Fruit fly (Drosophila melanogaster) whole organism, embryonic: ENCODE data around the gene PIG-U.

Experiments
- Bdp1 ChIP-seq: fragments of 200-800 bp; sonication (Bioruptor generic); optimal IDR thresholded peaks from 3 replicates; lab custom pipeline; 2016; ENCODE audit warnings: missing biosample characterization, missing genetic modification characterization
- Bgb ChIP-seq: fragments of 200-800 bp; sonication (Bioruptor generic); IDR thresholded peaks from 2 replicates; pipeline ENCODE4 v1.3.6; 2022; ENCODE audit warnings: missing biosample characterization, missing genetic modification characterization; ENCODE audit not compliant: partially characterized antibody
- CG13287 ChIP-seq: fragments of 200-800 bp; sonication (Bioruptor generic); IDR thresholded peaks from 2 replicates; pipeline ENCODE4 v1.3.6; 2022; ENCODE audit warnings: missing biosample characterization, missing genetic modification characterization; ENCODE audit not compliant: partially characterized antibody
- CG1603 ChIP-seq: fragments of 200-800 bp; sonication (Bioruptor generic); optimal IDR thresholded peaks from 2 replicates; lab custom pipeline; 2019; ENCODE audit warnings: missing biosample characterization, mild to moderate bottlenecking, missing genetic modification characterization, moderate library complexity
- CG16813 ChIP-seq: fragments of 200-800 bp; sonication (Bioruptor generic); IDR thresholded peaks from 3 replicates; pipeline ENCODE4 v1.3.6; 2022; ENCODE audit warnings: missing biosample characterization, missing genetic modification characterization; ENCODE audit not compliant: partially characterized antibody
- CG17568 ChIP-seq: fragments of 200-800 bp; sonication (Bioruptor generic); optimal IDR thresholded peaks from 2 replicates; lab custom pipeline; 2018; ENCODE audit warnings: missing biosample characterization, mild to moderate bottlenecking, missing genetic modification characterization, moderate library complexity
- CG30403 ChIP-seq: fragments of 200-800 bp; sonication (Bioruptor generic); optimal IDR thresholded peaks from 3 replicates; lab custom pipeline; 2016; ENCODE audit warnings: missing biosample characterization, missing genetic modification characterization
- CG31365 ChIP-seq: fragments of 200-800 bp; sonication (Bioruptor generic); optimal IDR thresholded peaks from 2 replicates; lab custom pipeline; 2018; ENCODE audit warnings: missing biosample characterization, mild to moderate bottlenecking, missing genetic modification characterization
- CG3281 ChIP-seq: fragments of 200-800 bp; sonication (Bioruptor generic); optimal IDR thresholded peaks from 3 replicates; lab custom pipeline; 2017; ENCODE audit warnings: missing biosample characterization, mild to moderate bottlenecking, missing genetic modification characterization
- CG33213 ChIP-seq: fragments of 200-800 bp; sonication (Bioruptor generic); optimal IDR thresholded peaks from 3 replicates; lab custom pipeline; 2016; ENCODE audit warnings: missing biosample characterization, missing genetic modification characterization
- CG34224 ChIP-seq: fragments of 200-800 bp; sonication (Bioruptor generic); IDR thresholded peaks from 3 replicates; pipeline ENCODE4 v1.3.6; 2022; ENCODE audit warnings: missing biosample characterization, missing genetic modification characterization; ENCODE audit not compliant: partially characterized antibody
- CG34376 ChIP-seq: fragments of 200-800 bp; sonication (Bioruptor generic); optimal IDR thresholded peaks from 2 replicates; lab custom pipeline; 2018; ENCODE audit warnings: missing biosample characterization, mild to moderate bottlenecking, missing genetic modification characterization
- CG43689 ChIP-seq: fragments of 200-800 bp; sonication (Bioruptor generic); IDR thresholded peaks from 2 replicates; pipeline ENCODE4 v1.3.6; 2022; ENCODE audit warnings: missing biosample characterization, missing genetic modification characterization
- CG4730 ChIP-seq: fragments of 200-800 bp; sonication (Bioruptor generic); IDR thresholded peaks from 2 replicates; pipeline ENCODE4 v1.3.6; 2022; ENCODE audit warnings: missing biosample characterization, missing genetic modification characterization
- CG5245 ChIP-seq: fragments of 200-800 bp; sonication (Bioruptor generic); optimal IDR thresholded peaks from 3 replicates; lab custom pipeline; 2016; ENCODE audit warnings: missing biosample characterization, missing genetic modification characterization
- CG7839 ChIP-seq: fragments of 200-800 bp; sonication (Bioruptor generic); optimal IDR thresholded peaks from 3 replicates; lab custom pipeline; 2018; ENCODE audit warnings: missing biosample characterization, mild to moderate bottlenecking, missing genetic modification characterization, moderate library complexity
- CTCF ChIP-seq: fragments of 200-800 bp; sonication (Bioruptor generic); optimal IDR thresholded peaks from 2 replicates; lab custom pipeline; 2017; ENCODE audit warnings: missing biosample characterization, mild to moderate bottlenecking, missing genetic modification characterization, moderate library complexity
- Dll ChIP-seq: fragments of 200-800 bp; sonication (Bioruptor generic); IDR thresholded peaks from 4 replicates; pipeline ENCODE4 v1.3.6; 2022; ENCODE audit warnings: missing biosample characterization, missing genetic modification characterization; ENCODE audit not compliant: partially characterized antibody
- Doc3 ChIP-seq: fragments of 200-800 bp; sonication (Bioruptor generic); IDR thresholded peaks from 3 replicates; pipeline ENCODE4 v1.3.6; 2022; ENCODE audit warnings: missing biosample characterization, missing genetic modification characterization; ENCODE audit not compliant: partially characterized antibody
- Dref ChIP-seq: fragments of 200-800 bp; sonication (Bioruptor generic); IDR thresholded peaks from 2 replicates; pipeline ENCODE4 v1.3.6; 2022; ENCODE audit warnings: missing biosample characterization, missing genetic modification characterization
- Fer1 ChIP-seq: fragments of 200-800 bp; sonication (Bioruptor generic); optimal IDR thresholded peaks from 2 replicates; lab custom pipeline; 2017; ENCODE audit warnings: missing biosample characterization, mild to moderate bottlenecking, missing genetic modification characterization
- HLH4C ChIP-seq: fragments of 200-800 bp; sonication (Bioruptor generic); IDR thresholded peaks from 3 replicates; pipeline ENCODE4 v1.3.6; 2022; ENCODE audit warnings: missing biosample characterization, missing genetic modification characterization; ENCODE audit not compliant: partially characterized antibody
- HmgZ ChIP-seq: fragments of 200-800 bp; sonication (Bioruptor generic); optimal IDR thresholded peaks from 2 replicates; lab custom pipeline; 2018; ENCODE audit warnings: missing biosample characterization, mild to moderate bottlenecking, missing genetic modification characterization
- Hmx ChIP-seq: fragments of 200-800 bp; sonication (Bioruptor generic); optimal IDR thresholded peaks from 2 replicates; lab custom pipeline; 2016; ENCODE audit warnings: missing biosample characterization, missing genetic modification characterization
- MBD-R2 ChIP-seq: fragments of 200-800 bp; sonication (Bioruptor generic); IDR thresholded peaks from 2 replicates; pipeline ENCODE4 v1.3.6; 2022; ENCODE audit warnings: missing biosample characterization, missing genetic modification characterization
- Oli ChIP-seq: fragments of 200-800 bp; sonication (Bioruptor generic); optimal IDR thresholded peaks from 2 replicates; lab custom pipeline; 2018; ENCODE audit warnings: missing biosample characterization, mild to moderate bottlenecking, missing genetic modification characterization, moderate library complexity
- Opbp ChIP-seq: fragments of 200-800 bp; sonication (Bioruptor generic); IDR thresholded peaks from 3 replicates; pipeline ENCODE4 v1.3.6; 2022; ENCODE audit warnings: missing biosample characterization, missing genetic modification characterization; ENCODE audit not compliant: partially characterized antibody
- Scr ChIP-seq: fragments of 200-800 bp; sonication (Bioruptor generic); IDR thresholded peaks from 2 replicates; pipeline ENCODE4 v1.3.6; 2022; ENCODE audit warnings: missing biosample characterization, missing genetic modification characterization; ENCODE audit not compliant: partially characterized antibody
- Sry-β ChIP-seq: fragments of 200-800 bp; sonication (Bioruptor generic); optimal IDR thresholded peaks from 2 replicates; lab custom pipeline; 2018; ENCODE audit warnings: missing biosample characterization, mild to moderate bottlenecking, missing genetic modification characterization, moderate library complexity
- abd-A ChIP-seq: fragments of 200-800 bp; sonication (Bioruptor generic); optimal IDR thresholded peaks from 3 replicates; lab custom pipeline; 2019; ENCODE audit warnings: missing biosample characterization, mild to moderate bottlenecking, missing genetic modification characterization, moderate library complexity
- amos ChIP-seq: fragments of 200-800 bp; sonication (Bioruptor generic); IDR thresholded peaks from 2 replicates; pipeline ENCODE4 v1.3.6; 2022; ENCODE audit warnings: missing biosample characterization, missing genetic modification characterization; ENCODE audit not compliant: partially characterized antibody
- ato ChIP-seq: fragments of 200-800 bp; sonication (Bioruptor generic); IDR thresholded peaks from 2 replicates; pipeline ENCODE4 v1.3.6; 2022; ENCODE audit warnings: missing biosample characterization, missing genetic modification characterization; ENCODE audit not compliant: partially characterized antibody
- bowl ChIP-seq: fragments of 200-800 bp; sonication (Bioruptor generic); IDR thresholded peaks from 2 replicates; pipeline ENCODE4 v1.3.6; 2022; ENCODE audit warnings: missing biosample characterization, missing genetic modification characterization
- ci ChIP-seq: fragments of 200-800 bp; sonication (Bioruptor generic); IDR thresholded peaks from 3 replicates; pipeline ENCODE4 v1.3.6; 2022; ENCODE audit warnings: missing biosample characterization, missing genetic modification characterization
- fu2 ChIP-seq: fragments of 200-800 bp; sonication (Bioruptor generic); optimal IDR thresholded peaks from 2 replicates; lab custom pipeline; 2016; ENCODE audit warnings: missing biosample characterization, missing genetic modification characterization
- gcm ChIP-seq: fragments of 200-800 bp; sonication (Bioruptor generic); optimal IDR thresholded peaks from 2 replicates; lab custom pipeline; 2019; ENCODE audit warnings: missing biosample characterization, mild to moderate bottlenecking, missing genetic modification characterization, moderate library complexity
- grn ChIP-seq: fragments of 200-800 bp; sonication (Bioruptor generic); optimal IDR thresholded peaks from 3 replicates; lab custom pipeline; 2017; ENCODE audit warnings: missing biosample characterization, missing genetic modification characterization
- hbn ChIP-seq: fragments of 200-800 bp; sonication (Bioruptor generic); IDR thresholded peaks from 2 replicates; pipeline ENCODE4 v1.3.6; 2022; ENCODE audit warnings: missing biosample characterization, missing genetic modification characterization; ENCODE audit not compliant: partially characterized antibody
- knrl ChIP-seq: fragments of 200-800 bp; sonication (Bioruptor generic); IDR thresholded peaks from 3 replicates; pipeline ENCODE4 v1.3.6; 2022; ENCODE audit warnings: missing biosample characterization, missing genetic modification characterization; ENCODE audit not compliant: partially characterized antibody
- mld ChIP-seq: fragments of 200-800 bp; sonication (Bioruptor generic); IDR thresholded peaks from 3 replicates; pipeline ENCODE4 v1.3.6; 2022; ENCODE audit warnings: missing biosample characterization, missing genetic modification characterization; ENCODE audit not compliant: partially characterized antibody
- pan ChIP-seq, 4 experiments: fragments of >200 bp in 3 of 4; fragments of 200-800 bp in 1 of 4; sonication (Bioruptor generic) in 1 of 4; optimal IDR thresholded peaks in 3 of 4; IDR thresholded peaks in 1 of 4; 2 replicates each; pipeline versions ENCODE4 v1.3.6 to Lab custom; 2017 to 2022; ENCODE audit warnings: missing biosample characterization in 2 of 4, missing genetic modification characterization in 2 of 4, mixed read lengths in 1 of 4
- rib ChIP-seq: fragments of 200-800 bp; sonication (Bioruptor generic); IDR thresholded peaks from 2 replicates; pipeline ENCODE4 v1.3.6; 2022; ENCODE audit warnings: missing biosample characterization, missing genetic modification characterization
- ro ChIP-seq: fragments of 200-800 bp; sonication (Bioruptor generic); IDR thresholded peaks from 2 replicates; pipeline ENCODE4 v1.3.6; 2022; ENCODE audit warnings: missing biosample characterization, missing genetic modification characterization
- slp2 ChIP-seq: fragments of 200-800 bp; sonication (Bioruptor generic); optimal IDR thresholded peaks from 2 replicates; lab custom pipeline; 2016; ENCODE audit warnings: missing biosample characterization, missing genetic modification characterization
- tna ChIP-seq: fragments of 200-800 bp; sonication (Bioruptor generic); IDR thresholded peaks from 2 replicates; pipeline ENCODE4 v1.3.6; 2022; ENCODE audit warnings: missing biosample characterization, missing genetic modification characterization; ENCODE audit not compliant: partially characterized antibody
- vnd ChIP-seq: fragments of 200-800 bp; sonication (Bioruptor generic); IDR thresholded peaks from 3 replicates; pipeline ENCODE4 v1.3.6; 2022; ENCODE audit warnings: missing biosample characterization, missing genetic modification characterization; ENCODE audit not compliant: partially characterized antibody
- vvl ChIP-seq: fragments of 200-800 bp; sonication (Bioruptor generic); IDR thresholded peaks from 2 replicates; pipeline ENCODE4 v1.3.6; 2022; ENCODE audit warnings: missing biosample characterization, missing genetic modification characterization
- zfh1 ChIP-seq: fragments of 200-800 bp; sonication (Bioruptor generic); IDR thresholded peaks from 3 replicates; pipeline ENCODE4 v1.3.6; 2022; ENCODE audit warnings: missing biosample characterization, missing genetic modification characterization

Gene PIG-U

DNA sequence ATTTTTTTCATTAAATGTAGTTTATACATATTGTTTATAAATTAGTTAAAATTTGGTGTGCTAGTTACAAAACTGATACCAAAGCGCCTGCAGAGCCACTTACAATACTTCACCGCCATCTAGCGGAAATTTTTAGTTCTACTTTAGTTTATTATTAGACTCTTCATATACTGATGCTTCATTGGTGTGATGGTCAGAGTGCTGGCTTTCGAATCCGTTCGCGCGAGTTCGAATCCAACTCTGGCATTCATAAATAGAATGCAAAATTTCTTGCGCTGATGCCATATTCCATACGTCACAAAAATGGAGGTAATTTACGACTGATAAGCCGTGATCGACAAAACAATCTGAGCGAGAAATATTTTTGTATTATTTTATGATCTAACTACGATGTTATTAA is 29.3 kb upstream of the PIG-U start:
- no peak for TF ChIP-seq Hmx (GFP tag; lab: Kevin White, UChicago)
- peak; percentile 29; the same call in 1 of the 3 replicates for TF ChIP-seq zfh1 (GFP tag; lab: Robert Waterston, UW)
- TF ChIP-seq CG1603 (tag; lab: Kevin White, UChicago): no peak
- peak; percentile 30 for TF ChIP-seq Fer1
- peak; percentile 38; the same call in 1 of the 2 replicates for TF ChIP-seq ato (GFP tag; lab: Robert Waterston, UW)
- TF ChIP-seq mld: peak; percentile 67; the same call in 2 of the 3 replicates
- no peak for TF ChIP-seq gcm (GFP tag; lab: Kevin White, UChicago)
- TF ChIP-seq CG7839 (tag; lab: Kevin White, UChicago): peak; percentile 22
- peak; percentile 7 for TF ChIP-seq CG33213 (GFP tag; lab: Kevin White, UChicago)
- no peak for TF ChIP-seq Sry-β (GFP tag; lab: Kevin White, UChicago)
- peak; percentile 100 for TF ChIP-seq Bdp1 (GFP tag; lab: Kevin White, UChicago)
- TF ChIP-seq CG13287: peak; percentile 50; the same call in 1 of the 2 replicates
- no peak for TF ChIP-seq slp2 (GFP tag; lab: Kevin White, UChicago)
- peak; percentile 76 for TF ChIP-seq Opbp (GFP tag; lab: Robert Waterston, UW)
- TF ChIP-seq abd-A (tag; lab: Kevin White, UChicago): no peak
- no peak for TF ChIP-seq hbn (GFP tag; lab: Robert Waterston, UW)
- TF ChIP-seq CG16813 (GFP tag; lab: Robert Waterston, UW): peak; percentile 66
- TF ChIP-seq vvl (GFP tag; lab: Robert Waterston, UW): peak; percentile 37; the same call in 1 of the 2 replicates
- TF ChIP-seq CG34224: peak; percentile 57; the same call in 2 of the 3 replicates
- no peak for TF ChIP-seq grn (GFP tag; lab: Kevin White, UChicago)
- TF ChIP-seq knrl (GFP tag; lab: Robert Waterston, UW): peak; percentile 34; the same call in 1 of the 3 replicates
- TF ChIP-seq CG30403: no peak
- TF ChIP-seq CG3281 (GFP tag; lab: Kevin White, UChicago): peak; percentile 3
- TF ChIP-seq ci (GFP tag; lab: Robert Waterston, UW): peak; percentile 24; the same call in 1 of the 3 replicates
- peak; percentile 62 for TF ChIP-seq HLH4C (GFP tag; lab: Robert Waterston, UW)
- TF ChIP-seq tna: peak; percentile 67; the same call in 1 of the 2 replicates
- peak; percentile 63 for TF ChIP-seq amos
- peak; percentile 96 for TF ChIP-seq CTCF (GFP tag; lab: Kevin White, UChicago)
- TF ChIP-seq Doc3 (GFP tag; lab: Robert Waterston, UW): peak; percentile 22; the same call in 1 of the 3 replicates
- no peak for TF ChIP-seq fu2
- TF ChIP-seq ro (GFP tag; lab: Robert Waterston, UW): no peak
- TF ChIP-seq CG43689 (GFP tag; lab: Robert Waterston, UW): no peak
- 0 out of 2 replicates have a peak, but pooled peaks have one; percentile 24 for TF ChIP-seq bowl (GFP tag; lab: Robert Waterston, UW)
- 0 out of 4 replicates have a peak, but pooled peaks have one; percentile 26 for TF ChIP-seq Dll (GFP tag; lab: Robert Waterston, UW)
- TF ChIP-seq pan (optimal IDR thresholded peaks at IDR 0.05; lab: Kevin White, UChicago): no peak
- TF ChIP-seq pan (GFP tag; optimal IDR thresholded peaks at IDR 0.05 in 1 of 2, IDR thresholded peaks at IDR 0.05 in 1 of 2): peak in 1 of 2 experiments; percentile 11
- no peak for TF ChIP-seq rib (GFP tag; lab: Robert Waterston, UW)
- no peak for TF ChIP-seq CG17568 (GFP tag; lab: Kevin White, UChicago)
- TF ChIP-seq MBD-R2 (GFP tag; lab: Robert Waterston, UW): no peak
- peak; percentile 29 for TF ChIP-seq CG34376 (GFP tag; lab: Kevin White, UChicago)
- TF ChIP-seq CG5245: no peak
- peak; percentile 50 for TF ChIP-seq CG31365 (tag; lab: Kevin White, UChicago)
- TF ChIP-seq vnd: peak; percentile 37; the same call in 1 of the 3 replicates
- peak; percentile 78 for TF ChIP-seq Bgb (GFP tag; lab: Robert Waterston, UW)
- TF ChIP-seq CG4730 (GFP tag; lab: Robert Waterston, UW): no peak
- no peak for TF ChIP-seq Oli
- TF ChIP-seq Dref: no peak
- peak; percentile 50 for TF ChIP-seq HmgZ
- peak; percentile 56 for TF ChIP-seq Scr (GFP tag; lab: Robert Waterston, UW)
